Fruit fly (Drosophila melanogaster): ENCODE measurements around the gene CG42369.

The CG42369 gene

dm6 chr2L:6356686-6357362 is 40.2 kb downstream of the CG42369 start (continued):
- peak; percentile 68 for TF ChIP-seq lab (GFP tag; optimal IDR thresholded peaks at IDR 0.05)
- peak; percentile 7 for TF ChIP-seq CG3407 (GFP tag; optimal IDR thresholded peaks at IDR 0.05)
- TF ChIP-seq CG3995 (GFP tag; optimal IDR thresholded peaks at IDR 0.05) = peak; percentile 73
- peak; percentile 59 for TF ChIP-seq CG17829 (tag; optimal IDR thresholded peaks at IDR 0.05)
- no peak for TF ChIP-seq org-1 (GFP tag; optimal IDR thresholded peaks at IDR 0.05)
- no peak for TF ChIP-seq CG4282 (GFP tag; optimal IDR thresholded peaks at IDR 0.05)
- TF ChIP-seq B-H1 (GFP tag; IDR thresholded peaks at IDR 0.05) = no peak; the same call in 2 of the 3 replicates
- peak; percentile 53 for TF ChIP-seq Sox102F (GFP tag; optimal IDR thresholded peaks at IDR 0.05)
- TF ChIP-seq Xbp1 (GFP tag; optimal IDR thresholded peaks at IDR 0.05) = peak; percentile 54
- TF ChIP-seq CG10654 (GFP tag; optimal IDR thresholded peaks at IDR 0.05) = peak; percentile 17
- no peak for TF ChIP-seq abd-A (tag; optimal IDR thresholded peaks at IDR 0.05)
- TF ChIP-seq CG17385 (GFP tag; optimal IDR thresholded peaks at IDR 0.05) = no peak
- TF ChIP-seq CG4854 (GFP tag; optimal IDR thresholded peaks at IDR 0.05) = no peak
- TF ChIP-seq Opbp (GFP tag; IDR thresholded peaks at IDR 0.05; ENCODE audit: partially characterized antibody) = peak; percentile 60; the same call in 2 of the 3 replicates
- no peak for TF ChIP-seq CG6854 (GFP tag; optimal IDR thresholded peaks at IDR 0.05)
- peak; percentile 39 for TF ChIP-seq bcd (GFP tag; optimal IDR thresholded peaks at IDR 0.05)
- TF ChIP-seq sqz (GFP tag; optimal IDR thresholded peaks at IDR 0.05) = no peak
- TF ChIP-seq sens-2 (GFP tag; IDR thresholded peaks at IDR 0.05) = 0 out of 2 replicates have a peak, but pooled peaks have one; percentile 8

- TF ChIP-seq Ets65A (GFP tag) = peak; percentile 92
- TF ChIP-seq PHDP (tag; optimal IDR thresholded peaks at IDR 0.05) = no peak
Measured at dm6 chr2L:6356134-6356533, 40.9 kb downstream of the CG42369 start.

dm6 chr2L:6354656-6355055 is 42.4 kb downstream of the CG42369 start, which contains the start of gene ppk14:
Gene ppk14, plus strand, starts transcription at chr2L:6354956.
- TF ChIP-seq Nf-YA (GFP tag; IDR thresholded peaks at IDR 0.05) = no peak
- TF ChIP-seq gce (GFP tag; IDR thresholded peaks at IDR 0.05) = no peak
- no peak for TF ChIP-seq CG12155 (GFP tag; optimal IDR thresholded peaks at IDR 0.05)
- TF ChIP-seq sr (GFP tag; IDR thresholded peaks at IDR 0.05) = no peak
- no peak for TF ChIP-seq Sox100B (GFP tag; optimal IDR thresholded peaks at IDR 0.05)
- no peak for TF ChIP-seq CG10462 (GFP tag; optimal IDR thresholded peaks at IDR 0.05)
- TF ChIP-seq ara (GFP tag; IDR thresholded peaks at IDR 0.05) = no peak
- no peak for TF ChIP-seq Dbx (GFP tag; IDR thresholded peaks at IDR 0.05)
- no peak for TF ChIP-seq Ets97D (GFP tag; optimal IDR thresholded peaks at IDR 0.05)
- no peak for TF ChIP-seq ato (GFP tag; IDR thresholded peaks at IDR 0.05; ENCODE audit: partially characterized antibody)
- TF ChIP-seq wor (GFP tag; IDR thresholded peaks at IDR 0.05) = no peak
- no peak for TF ChIP-seq CG9797 (GFP tag; optimal IDR thresholded peaks at IDR 0.05)
- no peak for TF ChIP-seq fru (optimal IDR thresholded peaks at IDR 0.05)

dm6 chr2L:6354231-6354630 is 42.8 kb downstream of the CG42369 start, which contains the start of gene ppk7:
Gene ppk7, minus strand, starts transcription at chr2L:6354331.
- TF ChIP-seq Spps (tag; optimal IDR thresholded peaks at IDR 0.05) = no peak
- TF ChIP-seq Lhr (GFP tag; optimal IDR thresholded peaks at IDR 0.05) = no peak
- no peak for TF ChIP-seq hkb (optimal IDR thresholded peaks at IDR 0.05)
- no peak for TF ChIP-seq hkb (GFP tag; IDR thresholded peaks at IDR 0.05)
- no peak for TF ChIP-seq mld (GFP tag; IDR thresholded peaks at IDR 0.05; ENCODE audit: partially characterized antibody)
- no peak for TF ChIP-seq Nf-YB (GFP tag; optimal IDR thresholded peaks at IDR 0.05)
- no peak for TF ChIP-seq CG30020 (tag; optimal IDR thresholded peaks at IDR 0.05)
- no peak for TF ChIP-seq CG18262 (tag; optimal IDR thresholded peaks at IDR 0.05)
- TF ChIP-seq CG12236 (GFP tag; optimal IDR thresholded peaks at IDR 0.05) = no peak
- TF ChIP-seq Max (GFP tag; optimal IDR thresholded peaks at IDR 0.05) = no peak
- no peak for TF ChIP-seq ab (GFP tag; optimal IDR thresholded peaks at IDR 0.05)
- no peak for TF ChIP-seq Ada2b (GFP tag; IDR thresholded peaks at IDR 0.05)
- no peak for TF ChIP-seq CG13424 (tag; optimal IDR thresholded peaks at IDR 0.05)
- TF ChIP-seq Camta (GFP tag; optimal IDR thresholded peaks at IDR 0.05) = no peak

Measured in whole organism, embryonic.